Worm (Caenorhabditis elegans): ENCODE data around the gene lat-1.

The lat-1 gene

DNA sequence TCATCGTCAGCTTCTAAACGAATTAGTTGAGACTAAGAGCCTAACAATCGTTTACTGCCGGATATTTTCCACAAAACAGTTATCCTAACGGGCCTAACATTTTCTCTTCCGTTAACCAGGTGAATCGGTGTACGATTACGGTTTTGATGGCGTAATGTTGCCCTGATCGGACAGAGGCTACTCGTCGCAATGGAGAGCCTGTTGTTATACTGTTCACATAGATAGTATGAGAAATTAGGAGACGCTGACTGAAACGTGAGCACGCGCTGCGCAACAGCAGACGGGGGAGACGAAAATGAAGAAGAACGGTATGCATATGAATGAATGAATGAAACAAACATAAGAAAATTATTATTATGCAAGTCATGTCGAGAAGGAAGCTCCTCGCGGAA lies 2.7 kb downstream of the lat-1 start:
- TF ChIP-seq lsl-1 (GFP tag; optimal IDR thresholded peaks at IDR 0.05) (no peak), C06A6.2 (GFP tag; conservative IDR thresholded peaks at IDR 0.05) (no peak), F57A8.1 (GFP tag; optimal IDR thresholded peaks at IDR 0.05) (no peak)

DNA sequence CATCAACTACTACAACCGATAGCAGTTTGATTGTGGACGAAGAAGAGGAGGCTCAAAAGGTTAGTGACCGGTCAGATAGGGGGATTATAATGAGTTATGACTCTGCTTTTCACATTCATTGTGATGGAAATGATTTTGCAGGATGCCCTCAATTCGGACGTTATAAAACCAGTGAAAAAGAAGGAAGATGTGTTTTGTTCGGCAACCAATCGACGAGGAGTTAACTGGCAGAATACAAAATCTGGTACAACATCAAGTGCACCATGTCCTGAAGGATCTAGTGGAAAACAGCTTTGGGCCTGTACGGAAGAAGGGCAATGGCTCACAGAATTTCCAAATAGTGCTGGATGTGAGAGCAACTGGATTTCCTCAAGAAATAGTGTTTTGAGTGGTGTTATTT lies 7.2 kb downstream of the lat-1 start:
- no peak for TF ChIP-seq B0336.3 (GFP tag; IDR thresholded peaks at IDR 0.05)
- TF ChIP-seq ceh-100 (GFP tag; IDR thresholded peaks at IDR 0.05): no peak
- peak; percentile 9; the same call in 1 of the 2 replicates for TF ChIP-seq F33H1.4 (GFP tag; IDR thresholded peaks at IDR 0.05)
- no peak for TF ChIP-seq lir-1 (GFP tag; conservative IDR thresholded peaks at IDR 0.05)

DNA sequence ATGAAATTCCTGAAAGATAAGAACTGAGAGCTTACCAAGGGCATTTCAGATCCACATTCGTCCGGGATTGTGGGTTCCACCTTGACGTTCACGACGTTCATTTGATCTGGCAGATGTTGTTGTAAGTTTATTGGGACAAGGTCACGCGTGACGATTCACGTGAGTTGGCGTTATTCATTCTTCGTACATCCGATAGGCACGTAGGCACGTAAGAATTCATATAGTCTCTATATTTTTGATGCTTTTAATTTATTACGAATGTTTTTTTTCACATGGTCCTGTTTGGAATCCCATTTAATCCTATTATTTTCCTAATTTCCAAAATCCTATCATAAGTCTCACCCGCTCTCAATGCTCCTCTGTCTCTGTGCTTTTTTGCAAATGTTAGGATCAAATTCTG lies 15.3 kb downstream of the lat-1 start, which contains the start of gene B0457.4:
Gene B0457.4 (minus strand): TSS at position 101 of the 400 bp plus-strand sequence.
- TF ChIP-seq bed-1 (GFP tag; IDR thresholded peaks at IDR 0.05): no peak
- no peak for TF ChIP-seq F22D6.2 (tag; optimal IDR thresholded peaks at IDR 0.05)
- TF ChIP-seq Y53F4B.3 (GFP tag; IDR thresholded peaks at IDR 0.05): no peak
- TF ChIP-seq lin-26 (GFP tag; IDR thresholded peaks at IDR 0.05): no peak
- TF ChIP-seq tlf-1 (GFP tag; optimal IDR thresholded peaks at IDR 0.05): no peak

DNA sequence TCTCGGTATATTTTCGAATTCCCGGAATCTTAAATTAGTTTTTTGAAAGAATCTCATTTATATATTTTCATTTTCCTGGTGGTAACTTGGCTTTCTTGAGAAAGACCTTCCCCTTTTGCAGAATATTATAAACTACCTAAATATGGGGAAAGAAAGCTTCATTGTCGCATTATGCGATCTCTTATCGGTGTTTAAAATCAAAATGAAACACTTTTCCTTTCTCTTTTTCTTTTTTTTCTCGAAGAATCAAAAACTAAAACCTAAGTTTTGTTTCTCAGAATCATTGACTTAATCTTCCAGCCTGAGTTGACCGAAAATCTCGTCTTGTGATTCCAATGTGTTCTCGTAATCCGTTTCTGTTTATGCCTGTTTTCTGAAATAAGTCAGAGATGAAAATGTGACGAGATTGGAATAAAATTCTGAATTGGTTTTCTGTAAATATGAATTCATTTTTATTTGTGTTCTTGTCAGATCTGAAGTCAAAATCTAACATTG lies 15.9 kb downstream of the lat-1 start:
- no peak for TF ChIP-seq B0019.2 (GFP tag; conservative IDR thresholded peaks at IDR 0.05)
- no peak for TF ChIP-seq F22D6.2 (tag; optimal IDR thresholded peaks at IDR 0.05)
- no peak for TF ChIP-seq cebp-2 (GFP tag; IDR thresholded peaks at IDR 0.05)
- TF ChIP-seq bed-1 (GFP tag; IDR thresholded peaks at IDR 0.05): no peak
- TF ChIP-seq xnd-1 (tag; optimal IDR thresholded peaks at IDR 0.05): no peak
- TF ChIP-seq ZK185.1 (tag; optimal IDR thresholded peaks at IDR 0.05; ENCODE audit: poor library complexity, severe bottlenecking): no peak
- no peak for TF ChIP-seq Y53G8AR.9 (GFP tag; conservative IDR thresholded peaks at IDR 0.05)
- no peak for TF ChIP-seq sea-2 (GFP tag; IDR thresholded peaks at IDR 0.05)
- no peak for TF ChIP-seq dox-1 (GFP tag; IDR thresholded peaks at IDR 0.05)
- TF ChIP-seq madf-6 (GFP tag; IDR thresholded peaks at IDR 0.05): no peak
- no peak for TF ChIP-seq B0336.3 (GFP tag; IDR thresholded peaks at IDR 0.05)

DNA sequence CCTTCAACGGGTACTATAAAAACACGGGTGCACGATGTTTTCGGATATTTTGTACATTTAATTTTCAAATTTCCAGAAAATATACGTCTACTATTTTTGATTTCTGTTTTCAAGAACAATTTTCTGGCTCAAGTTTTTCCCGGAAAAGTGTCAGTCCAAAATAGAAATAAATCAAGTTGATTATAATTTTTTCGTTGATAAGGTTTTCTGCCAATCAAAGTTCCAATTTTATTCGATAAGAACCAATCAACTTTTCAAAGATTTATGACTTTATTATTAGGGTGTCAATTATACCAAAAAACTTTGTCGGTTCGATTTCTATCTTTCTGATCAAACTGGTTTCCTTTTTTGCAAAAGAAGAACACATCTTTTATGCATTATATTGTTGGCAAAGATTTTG lies 18.0 kb downstream of the lat-1 start:
- TF ChIP-seq madf-3 (GFP tag; IDR thresholded peaks at IDR 0.05) (no peak), ztf-28 (GFP tag; IDR thresholded peaks at IDR 0.05) (no peak), hmg-1.2 (GFP tag; IDR thresholded peaks at IDR 0.05) (no peak), F57A8.1 (GFP tag; optimal IDR thresholded peaks at IDR 0.05) (no peak), nhr-80 (tag; optimal IDR thresholded peaks at IDR 0.05) (peak; percentile 49)

DNA sequence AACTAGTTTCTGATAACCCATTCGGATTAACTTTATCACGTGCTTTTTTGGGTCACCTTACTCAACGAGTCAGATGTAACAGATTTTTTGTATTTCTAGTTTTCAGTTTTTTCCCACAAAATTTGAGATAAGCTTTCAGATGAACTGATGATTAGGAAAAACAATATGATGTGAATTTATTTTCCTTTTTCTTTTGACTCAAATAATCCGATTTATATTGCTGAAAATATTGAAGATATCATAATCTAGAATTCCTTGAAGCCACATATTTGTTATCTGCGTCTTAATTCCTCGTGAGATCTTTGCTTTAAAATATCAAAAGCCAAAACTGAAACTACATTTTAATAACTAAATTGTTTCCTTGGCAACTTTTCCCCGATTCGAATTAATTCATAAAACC lies 20.0 kb downstream of the lat-1 start:
- TF ChIP-seq mel-28 (tag; optimal IDR thresholded peaks at IDR 0.05; ENCODE audit: borderline replicate concordance) (no peak), rcor-1 (GFP tag; IDR thresholded peaks at IDR 0.05) (no peak), F57A8.1 (GFP tag; optimal IDR thresholded peaks at IDR 0.05) (no peak), lsy-27 (tag; optimal IDR thresholded peaks at IDR 0.05; ENCODE audit: borderline replicate concordance, insufficient read depth) (no peak), mes-4 (tag; optimal IDR thresholded peaks at IDR 0.05) (no peak), unc-62 (GFP tag; optimal IDR thresholded peaks at IDR 0.05) (no peak), ZK185.1 (tag; optimal IDR thresholded peaks at IDR 0.05; ENCODE audit: poor library complexity, severe bottlenecking) (no peak), egl-44 (GFP tag; IDR thresholded peaks at IDR 0.05) (no peak), somi-1 (GFP tag; optimal IDR thresholded peaks at IDR 0.05) (no peak), repo-1 (tag; optimal IDR thresholded peaks at IDR 0.05) (no peak), F39B2.1 (GFP tag; IDR thresholded peaks at IDR 0.05) (no peak), zfh-2 (GFP tag; conservative IDR thresholded peaks at IDR 0.05) (no peak), hmg-1.2 (GFP tag; IDR thresholded peaks at IDR 0.05) (no peak), ztf-22 (GFP tag; optimal IDR thresholded peaks at IDR 0.05) (no peak), Y56A3A.18 (GFP tag; IDR thresholded peaks at IDR 0.05) (no peak)

All from whole organism, young adult.